Worm (Caenorhabditis elegans): ENCODE measurements around the gene ccdc-149.

ce11 chrX:11534443-11534842 lies 23.2 kb upstream of the ccdc-149 start:
- TF ChIP-seq dve-1 (tag; optimal IDR thresholded peaks at IDR 0.05) (no peak), ceh-14 (tag; optimal IDR thresholded peaks at IDR 0.05) (no peak), F13H6.1 (tag; optimal IDR thresholded peaks at IDR 0.05) (no peak)

Data from whole organism, late embryonic.